Fruit fly (Drosophila melanogaster) whole organism, pupa: ENCODE results near the gene GAPcenA.

Experiments used
- CG10348 ChIP-seq: fragments of 200-800 bp; sonication (Bioruptor generic); IDR thresholded peaks from 2 replicates; pipeline ENCODE4 v1.3.6; 2022; ENCODE audit warnings: missing biosample characterization, missing genetic modification characterization
- CG13204 ChIP-seq: fragments of 200-800 bp; sonication (Bioruptor generic); optimal IDR thresholded peaks from 2 replicates; lab custom pipeline; 2018; ENCODE audit warnings: missing biosample characterization, mild to moderate bottlenecking, missing genetic modification characterization, moderate library complexity
- CG14655 ChIP-seq: fragments of 200-800 bp; sonication (Bioruptor generic); optimal IDR thresholded peaks from 3 replicates; lab custom pipeline; 2017; ENCODE audit warnings: mild to moderate bottlenecking, missing biosample characterization, missing genetic modification reagents, missing genetic modification characterization
- CG32121 ChIP-seq: fragments of 200-800 bp; sonication (Bioruptor generic); IDR thresholded peaks from 2 replicates; pipeline ENCODE4 v1.3.6; 2022; ENCODE audit warnings: missing biosample characterization, missing genetic modification characterization
- CG34367 ChIP-seq: fragments of 200-800 bp; sonication (Bioruptor generic); optimal IDR thresholded peaks from 2 replicates; lab custom pipeline; 2018; ENCODE audit warnings: missing biosample characterization, mild to moderate bottlenecking, missing genetic modification characterization
- EcR ChIP-seq: fragments of 200-800 bp; sonication (Bioruptor generic); optimal IDR thresholded peaks from 3 replicates; lab custom pipeline; 2019; ENCODE audit warnings: missing biosample characterization, missing genetic modification characterization, mild to moderate bottlenecking, moderate library complexity, missing genetic modification reagents
- gl ChIP-seq: fragments of 200-800 bp; sonication (Bioruptor generic); optimal IDR thresholded peaks from 2 replicates; lab custom pipeline; 2018; ENCODE audit warnings: missing biosample characterization, mild to moderate bottlenecking, missing genetic modification characterization

DNA sequence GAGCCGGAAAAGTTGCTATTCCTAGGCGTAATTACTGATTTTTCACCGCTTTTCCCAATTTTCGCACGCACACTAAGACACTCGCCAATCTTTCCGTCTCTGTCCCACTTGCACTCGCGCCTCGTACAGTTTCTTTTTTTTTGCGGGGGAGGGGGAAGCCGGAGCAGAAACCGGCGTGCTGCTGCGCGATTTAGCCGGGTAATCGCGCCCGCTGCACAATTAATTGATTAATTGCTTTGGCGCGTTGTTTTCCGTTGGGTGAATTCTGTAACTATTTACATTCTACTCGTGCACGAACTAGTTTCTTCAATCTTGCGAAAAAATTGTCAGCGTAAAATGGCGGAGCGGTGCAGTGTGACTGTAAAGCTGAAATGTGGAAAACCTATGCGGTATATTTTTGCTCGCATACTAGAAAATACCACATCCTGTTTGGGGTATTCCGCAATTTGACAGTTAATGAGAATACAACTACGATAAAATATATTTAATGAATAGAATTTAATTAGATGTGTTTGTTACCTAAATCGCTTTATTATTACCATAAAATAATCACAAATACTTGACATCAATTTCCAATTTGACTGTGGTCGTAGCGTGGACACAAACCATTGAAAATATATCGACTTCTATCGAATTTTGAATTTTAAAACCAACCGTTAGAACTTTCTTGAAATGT lies 31.1 kb upstream of the GAPcenA start, which contains the start of gene Cpsf6:
- no peak for TF ChIP-seq EcR (GFP tag; lab: Kevin White, UChicago)
- no peak for TF ChIP-seq CG14655
- no peak for TF ChIP-seq CG10348
- peak; percentile 17 for TF ChIP-seq CG34367 (tag; lab: Kevin White, UChicago)
- no peak for TF ChIP-seq CG13204 (GFP tag; lab: Kevin White, UChicago)
- TF ChIP-seq CG32121 (GFP tag; lab: Robert Waterston, UW) = no peak
- TF ChIP-seq gl (tag; lab: Kevin White, UChicago) = no peak
